Fruit fly (Drosophila melanogaster) S2 (cell line): Measurements from ENCODE around the gene Ctr1B.
A peak's percentile ranks its signal among the peaks of the same experiment; 100 is the strongest.

Source experiments
- CG8478 ChIP-seq: fragments of >200 bp; optimal IDR thresholded peaks from 2 replicates; lab custom pipeline; 2018
- CTCF ChIP-seq, 2 experiments: fragments of >200 bp; optimal IDR thresholded peaks; 2 replicates each; lab custom pipeline; 2018

Gene Ctr1B

DNA sequence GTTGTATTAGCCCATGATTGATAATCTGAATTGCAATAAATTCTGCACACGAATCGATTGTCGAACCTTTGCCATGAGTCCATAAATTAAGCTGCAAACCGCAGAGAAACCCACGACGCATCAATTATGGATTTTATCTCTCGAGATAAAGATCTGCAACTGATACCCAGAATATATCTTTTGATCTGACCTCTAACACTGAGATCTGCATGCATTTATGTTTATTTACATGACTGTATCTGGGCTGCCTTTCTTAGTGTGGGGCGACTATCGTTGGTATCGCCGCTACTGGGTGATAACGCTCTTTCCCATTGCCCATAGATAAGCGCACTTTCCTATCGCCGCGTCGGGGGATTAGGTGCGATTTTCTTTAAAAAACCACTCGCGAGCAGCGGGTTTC lies at the start of gene Ctr1B:
TSS of gene Ctr1B (plus strand) at position 398 of the 400 bp plus-strand sequence.
- TF ChIP-seq CG8478 (lab: Kevin White, UChicago) (no peak), CTCF (optimal IDR thresholded peaks at IDR 0.05; lab: Kevin White, UChicago) (no peak)

DNA sequence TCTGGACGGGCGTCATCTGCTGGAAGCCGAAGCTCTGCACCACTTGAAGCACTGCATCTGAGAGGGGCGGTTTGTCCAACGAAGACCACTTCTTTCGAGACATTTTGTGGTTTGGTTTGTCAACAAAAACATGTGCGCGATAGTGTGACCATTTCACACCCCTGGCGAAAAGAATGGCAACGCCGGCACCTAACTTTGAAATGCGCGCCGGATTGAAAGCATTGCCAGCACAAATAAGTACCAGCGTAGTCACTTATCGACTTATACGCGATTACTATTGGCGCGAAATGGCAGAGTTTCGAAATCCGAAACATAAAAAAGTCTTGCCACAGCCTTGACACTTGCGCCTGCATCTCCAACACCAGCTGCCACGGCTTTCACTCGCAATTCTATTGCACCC lies 47.7 kb upstream of the Ctr1B start, which contains the start of gene CG9630:
TSS of gene CG9630 (minus strand) at position 157 of the 400 bp plus-strand sequence.
- TF ChIP-seq CG8478 (lab: Kevin White, UChicago), result no peak
- TF ChIP-seq CTCF (optimal IDR thresholded peaks at IDR 0.05; lab: Kevin White, UChicago), result peak; percentile 38 to 55

dm6 chr3R:8272573-8273165 lies 44.7 kb upstream of the Ctr1B start:
- TF ChIP-seq CTCF (optimal IDR thresholded peaks at IDR 0.05; lab: Kevin White, UChicago) (no peak), CG8478 (lab: Kevin White, UChicago) (no peak)

DNA sequence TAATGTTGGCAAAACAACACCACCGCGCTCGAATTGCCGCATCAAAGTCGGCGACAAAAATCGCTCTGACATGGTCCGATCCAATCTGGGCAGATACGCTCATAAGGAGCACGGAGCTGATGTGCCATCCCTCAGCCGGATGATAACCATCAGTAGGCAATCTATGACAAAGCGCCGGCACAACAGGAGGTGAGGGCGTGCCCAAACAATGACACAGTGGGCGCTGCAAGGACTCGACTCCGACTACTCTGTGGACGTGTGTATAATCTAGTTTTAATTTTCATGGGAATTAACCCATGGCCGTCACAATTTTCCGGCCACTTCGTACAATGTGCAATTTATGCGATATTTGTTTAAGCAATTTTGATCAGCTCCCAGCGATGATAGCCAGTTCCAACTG lies 42.4 kb upstream of the Ctr1B start:
- no peak for TF ChIP-seq CG8478 (lab: Kevin White, UChicago)
- TF ChIP-seq CTCF (optimal IDR thresholded peaks at IDR 0.05; lab: Kevin White, UChicago), result no peak

- TF ChIP-seq CTCF (optimal IDR thresholded peaks at IDR 0.05; lab: Kevin White, UChicago) (no peak), CG8478 (lab: Kevin White, UChicago) (no peak)
These were observed 39.7 kb upstream of the Ctr1B start, which contains the start of gene ato for dm6 chr3R:8277494-8278293. Gene ato (plus strand): TSS chr3R:8278052.

DNA sequence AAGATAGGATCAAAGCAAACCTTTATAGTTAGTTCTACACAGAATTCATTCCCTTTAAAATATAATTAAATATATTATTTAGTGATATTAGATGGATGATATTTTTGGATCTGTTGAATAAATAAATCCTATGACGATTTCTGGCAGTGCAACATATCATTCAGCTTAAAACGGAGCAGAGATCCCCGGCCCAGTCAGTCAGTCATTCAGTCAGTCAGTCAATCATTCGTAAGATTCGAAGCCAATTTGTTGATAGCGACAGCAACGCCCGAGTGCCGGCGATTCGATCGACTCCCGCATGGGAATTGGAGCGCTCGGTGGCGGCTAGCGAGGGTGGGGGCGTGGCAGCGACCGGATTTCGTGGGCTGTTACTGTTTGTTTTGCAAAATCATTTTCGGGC lies 37.4 kb upstream of the Ctr1B start:
- no peak for TF ChIP-seq CTCF (optimal IDR thresholded peaks at IDR 0.05; lab: Kevin White, UChicago)
- TF ChIP-seq CG8478 (lab: Kevin White, UChicago), result no peak

- no peak for TF ChIP-seq CTCF (optimal IDR thresholded peaks at IDR 0.05; lab: Kevin White, UChicago)
- no peak for TF ChIP-seq CG8478 (lab: Kevin White, UChicago)
These were observed 34.7 kb upstream of the Ctr1B start for dm6 chr3R:8282727-8283126.

- TF ChIP-seq CG8478 (lab: Kevin White, UChicago) (no peak), CTCF (optimal IDR thresholded peaks at IDR 0.05; lab: Kevin White, UChicago) (no peak)
These were observed 33.2 kb upstream of the Ctr1B start for dm6 chr3R:8284234-8284633.

DNA sequence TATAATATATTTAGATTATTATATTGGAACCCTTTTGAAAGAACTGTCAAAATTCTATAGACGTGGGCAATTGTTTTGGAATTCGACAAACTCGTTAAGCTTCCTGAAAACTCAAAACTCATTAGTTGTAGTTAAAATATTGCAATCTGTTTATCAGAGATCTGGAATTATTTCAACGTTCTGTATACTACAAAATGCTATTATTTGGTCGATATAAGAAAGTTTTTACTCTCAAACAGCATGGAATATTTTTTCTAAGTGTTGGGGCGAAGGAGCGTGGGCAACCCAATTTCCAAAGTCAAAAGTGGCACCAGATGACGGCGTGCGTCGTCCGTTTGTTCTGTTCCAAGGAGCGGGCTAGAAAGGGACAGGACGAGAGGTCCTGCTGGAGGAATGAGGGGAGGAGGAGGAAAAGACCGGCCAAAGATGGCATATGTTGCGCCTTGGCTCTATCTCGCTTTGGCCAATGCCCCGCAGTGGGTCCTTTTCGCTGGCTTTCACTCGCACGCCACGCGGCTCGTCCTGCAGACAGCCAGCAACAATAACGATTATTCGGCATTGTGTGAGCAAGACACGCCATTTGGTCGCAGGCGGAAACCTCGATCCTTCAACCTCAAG lies 31.6 kb upstream of the Ctr1B start:
- TF ChIP-seq CTCF (optimal IDR thresholded peaks at IDR 0.05; lab: Kevin White, UChicago) (no peak), CG8478 (lab: Kevin White, UChicago) (no peak)

- TF ChIP-seq CTCF (optimal IDR thresholded peaks at IDR 0.05; lab: Kevin White, UChicago), result no peak
- TF ChIP-seq CG8478 (lab: Kevin White, UChicago), result no peak
These were observed 29.7 kb upstream of the Ctr1B start, which contains the start of gene Nazo for dm6 chr3R:8287697-8288096. Gene Nazo (plus strand): TSS chr3R:8287876.

dm6 chr3R:8288790-8289189 lies 28.6 kb upstream of the Ctr1B start:
- TF ChIP-seq CG8478 (lab: Kevin White, UChicago) (no peak), CTCF (optimal IDR thresholded peaks at IDR 0.05; lab: Kevin White, UChicago) (no peak)

DNA sequence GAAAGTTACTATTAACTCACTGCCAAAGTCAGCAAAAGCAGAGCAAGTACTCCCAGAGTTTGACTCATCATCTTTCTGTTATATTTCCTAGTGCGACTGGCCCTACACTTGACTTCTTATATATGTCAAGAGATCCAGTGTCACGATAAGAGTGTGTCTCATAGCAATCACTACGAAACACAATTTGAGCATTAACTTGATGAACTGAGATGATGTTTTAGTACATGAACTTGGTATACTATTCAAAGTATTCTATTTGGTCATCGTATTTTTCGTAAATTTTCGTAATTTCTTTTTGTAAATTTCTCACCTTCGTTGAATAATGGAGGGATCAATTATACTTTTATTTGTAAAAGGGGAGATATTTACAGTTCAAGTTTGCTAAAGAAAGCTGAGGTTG lies 26.9 kb upstream of the Ctr1B start, which contains the start of gene CG11672:
TSS of gene CG11672 (minus strand) at position 101 of the 400 bp plus-strand sequence.
- TF ChIP-seq CTCF (optimal IDR thresholded peaks at IDR 0.05; lab: Kevin White, UChicago) (no peak), CG8478 (lab: Kevin White, UChicago) (no peak)

DNA sequence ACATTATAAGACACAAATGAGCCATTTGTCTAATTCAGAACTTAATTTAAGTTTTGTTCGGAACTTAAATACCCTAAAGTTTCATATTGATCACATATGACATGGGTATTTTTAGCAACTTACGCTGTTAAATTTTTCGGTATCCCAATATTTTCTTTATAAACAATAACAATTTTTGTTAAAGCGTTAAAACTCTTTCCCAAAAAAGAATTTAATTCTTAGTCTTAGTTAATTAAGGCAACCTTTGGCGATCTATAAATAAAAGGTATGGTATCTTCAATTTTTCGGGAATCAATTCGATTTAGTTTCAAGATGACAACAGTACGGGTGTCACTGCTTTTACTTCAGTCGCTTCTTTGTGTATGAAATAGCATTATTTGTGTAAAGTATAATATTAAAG lies 26.5 kb upstream of the Ctr1B start, which contains the start of gene CG31464:
TSS of gene CG31464 (plus strand) at position 301 of the 400 bp plus-strand sequence.
- TF ChIP-seq CTCF (optimal IDR thresholded peaks at IDR 0.05; lab: Kevin White, UChicago), result no peak
- no peak for TF ChIP-seq CG8478 (lab: Kevin White, UChicago)

- TF ChIP-seq CG8478 (lab: Kevin White, UChicago) (no peak), CTCF (optimal IDR thresholded peaks at IDR 0.05; lab: Kevin White, UChicago) (no peak)
These were observed 25.4 kb upstream of the Ctr1B start, which contains the start of gene CG31463 for dm6 chr3R:8292034-8292433. Gene CG31463 (plus strand): TSS chr3R:8292335.
